Fruit fly (Drosophila melanogaster) whole organism: ENCODE data around the gene IP3K2.

Source experiments
- CG8478 ChIP-seq: fragments of >200 bp; optimal IDR thresholded peaks from 2 replicates; lab custom pipeline; 2018; ENCODE audit warnings: inconsistent platforms
- EcR ChIP-seq, 2 experiments: fragments of >200 bp; optimal IDR thresholded peaks; 2 replicates each; lab custom pipeline; 2017; ENCODE audit warnings: missing biosample characterization in 2 of 2, missing genetic modification characterization in 2 of 2, missing genetic modification reagents in 2 of 2
- pan ChIP-seq: fragments of >200 bp; optimal IDR thresholded peaks from 2 replicates; lab custom pipeline; 2017
- psq ChIP-seq: fragments of >200 bp; optimal IDR thresholded peaks from 2 replicates; lab custom pipeline; 2017
- usp ChIP-seq: fragments of >200 bp; optimal IDR thresholded peaks from 2 replicates; lab custom pipeline; 2017; ENCODE audit warnings: missing biosample characterization, missing genetic modification characterization, mixed read lengths

DNA sequence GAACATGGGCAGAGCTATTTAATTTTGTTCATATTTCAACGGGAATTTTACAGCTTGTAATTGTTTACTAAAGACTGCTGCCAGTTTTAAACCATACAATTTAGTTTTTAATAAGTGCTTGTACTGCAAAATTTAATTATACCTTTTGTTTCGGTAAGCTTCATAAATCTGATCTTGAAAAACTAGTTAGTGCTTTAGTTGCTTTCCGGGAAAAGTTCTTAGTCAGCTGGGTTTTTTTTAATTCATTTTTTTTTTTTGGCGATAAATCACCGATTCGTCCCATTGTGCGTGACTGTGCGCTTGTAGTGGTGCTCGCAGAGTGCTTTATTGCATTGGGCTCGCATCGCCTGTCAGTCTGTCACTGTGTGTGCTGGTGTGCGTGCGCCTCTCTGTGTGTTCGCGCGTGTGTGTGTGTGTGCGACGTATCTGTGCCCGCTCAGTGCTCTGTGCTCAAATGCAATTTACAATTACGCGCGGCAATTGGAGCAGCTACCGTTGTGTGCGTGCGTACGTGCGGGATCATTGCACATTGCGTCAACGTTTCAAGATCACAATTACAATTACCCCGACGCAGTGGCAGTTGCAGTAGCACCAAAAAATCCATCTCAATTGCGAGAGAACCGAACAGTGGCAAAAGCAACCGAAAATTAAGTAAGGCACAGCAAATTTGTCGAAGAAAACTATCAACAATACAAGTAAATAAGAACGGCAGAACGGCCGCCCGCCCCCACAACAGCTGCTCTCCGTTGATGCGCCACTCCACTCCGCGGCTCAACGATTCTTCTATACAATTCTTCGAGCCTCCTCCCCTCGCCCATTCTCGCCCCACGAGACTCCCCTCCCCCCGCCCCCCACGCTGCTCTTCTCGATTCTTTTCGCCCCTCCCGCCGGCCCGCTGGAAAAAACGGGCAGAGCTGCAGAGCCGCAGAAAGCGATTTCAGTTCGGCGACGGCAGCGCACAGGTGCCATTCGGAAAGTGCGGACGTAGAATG, 519 bp downstream of the IP3K2 start:
- TF ChIP-seq pan (lab: Kevin White, UChicago) (no peak), CG8478 (no peak), usp (GFP tag; lab: Kevin White, UChicago) (no peak), psq (no peak), EcR (GFP tag; optimal IDR thresholded peaks at IDR 0.05; lab: Kevin White, UChicago) (no peak)
